Worm (Caenorhabditis elegans): ENCODE results near the gene iffb-1.

ce11 chrIII:2272075-2272474 lies 42.2 kb upstream of the iffb-1 start, which contains the start of gene fbxa-48:
- TF ChIP-seq elt-1 (tag; optimal IDR thresholded peaks at IDR 0.05) (no peak), nhr-237 (tag; optimal IDR thresholded peaks at IDR 0.05) (no peak), nhr-21 (tag; optimal IDR thresholded peaks at IDR 0.05) (no peak), ama-1 (optimal IDR thresholded peaks at IDR 0.05) (no peak), skn-1 (tag; optimal IDR thresholded peaks at IDR 0.05) (no peak), sma-9 (GFP tag; optimal IDR thresholded peaks at IDR 0.05) (no peak), sma-9 (tag; optimal IDR thresholded peaks at IDR 0.05) (no peak), snpc-4 (tag; optimal IDR thresholded peaks at IDR 0.05) (no peak), ZK546.5 (tag; optimal IDR thresholded peaks at IDR 0.05) (no peak), C34F6.9 (tag; optimal IDR thresholded peaks at IDR 0.05) (no peak)

All from whole organism, L2 larva.